Worm (Caenorhabditis elegans) whole organism, late embryonic: ENCODE data around the gene ifa-1.
A peak's percentile ranks its signal among the peaks of the same experiment; 100 is the strongest.

Source experiments
- C08G9.2 ChIP-seq: sonication (generic microtip); optimal IDR thresholded peaks from 2 replicates; lab custom pipeline; 2016; ENCODE audit warnings: mild to moderate bottlenecking, missing genetic modification characterization, moderate library complexity, missing compliant biosample characterization
- C38D4.7 ChIP-seq: fragments of 200-800 bp; sonication (Bioruptor generic); optimal IDR thresholded peaks from 2 replicates; lab custom pipeline; 2018; ENCODE audit warnings: mild to moderate bottlenecking, missing genetic modification characterization, moderate library complexity, missing compliant biosample characterization
- K02D7.2 ChIP-seq: sonication (generic microtip); optimal IDR thresholded peaks from 2 replicates; lab custom pipeline; 2017; ENCODE audit warnings: mild to moderate bottlenecking, missing genetic modification characterization, missing compliant biosample characterization
- T23F11.4 ChIP-seq: fragments of 200-800 bp; sonication (Bioruptor generic); optimal IDR thresholded peaks from 2 replicates; lab custom pipeline; 2018; ENCODE audit warnings: mild to moderate bottlenecking, missing genetic modification characterization, missing compliant biosample characterization
- Y22D7AL.16 ChIP-seq: sonication (generic microtip); optimal IDR thresholded peaks from 2 replicates; lab custom pipeline; 2016; ENCODE audit warnings: missing genetic modification characterization, missing compliant biosample characterization
- ama-1 ChIP-seq: fragments of 150-350 bp; optimal IDR thresholded peaks from 2 replicates; lab custom pipeline; 2014
- ceh-14 ChIP-seq: sonication (generic microtip); optimal IDR thresholded peaks from 2 replicates; lab custom pipeline; 2016; ENCODE audit warnings: missing genotype, missing genetic modification characterization, missing compliant biosample characterization
- ceh-18 ChIP-seq: sonication (generic microtip); optimal IDR thresholded peaks from 2 replicates; lab custom pipeline; 2016; ENCODE audit warnings: missing genetic modification characterization, missing compliant biosample characterization
- ceh-19 ChIP-seq: fragments of 200-800 bp; sonication (Bioruptor generic); optimal IDR thresholded peaks from 2 replicates; lab custom pipeline; 2018; ENCODE audit warnings: mild to moderate bottlenecking, missing genetic modification characterization, missing compliant biosample characterization
- ceh-2 ChIP-seq: sonication (generic microtip); optimal IDR thresholded peaks from 2 replicates; lab custom pipeline; 2016; ENCODE audit warnings: missing genotype, missing genetic modification characterization, missing compliant biosample characterization
- ceh-24 ChIP-seq: sonication (generic microtip); optimal IDR thresholded peaks from 2 replicates; lab custom pipeline; 2016; ENCODE audit warnings: mild to moderate bottlenecking, missing genetic modification characterization, missing compliant biosample characterization
- ceh-34 ChIP-seq: sonication (generic microtip); optimal IDR thresholded peaks from 2 replicates; lab custom pipeline; 2016; ENCODE audit warnings: mild to moderate bottlenecking, missing genetic modification characterization, missing compliant biosample characterization
- ceh-48 ChIP-seq: sonication (generic microtip); optimal IDR thresholded peaks from 2 replicates; lab custom pipeline; 2016; ENCODE audit warnings: missing genetic modification characterization, inconsistent platforms, missing compliant biosample characterization
- dve-1 ChIP-seq: sonication (generic microtip); optimal IDR thresholded peaks from 2 replicates; lab custom pipeline; 2017; ENCODE audit warnings: antibody characterized with exemption, mild to moderate bottlenecking, missing genetic modification characterization, missing compliant biosample characterization
- elt-2 ChIP-seq: sonication (generic microtip); optimal IDR thresholded peaks from 2 replicates; lab custom pipeline; 2016; ENCODE audit warnings: missing genetic modification reagents, missing genetic modification characterization, missing compliant biosample characterization
- elt-4 ChIP-seq: sonication (generic microtip); optimal IDR thresholded peaks from 2 replicates; lab custom pipeline; 2016; ENCODE audit warnings: missing genetic modification characterization, missing compliant biosample characterization
- ets-4 ChIP-seq: sonication (generic microtip); optimal IDR thresholded peaks from 2 replicates; lab custom pipeline; 2016; ENCODE audit warnings: missing genetic modification characterization, missing compliant biosample characterization
- eyg-1 ChIP-seq: sonication (generic microtip); optimal IDR thresholded peaks from 2 replicates; lab custom pipeline; 2016; ENCODE audit warnings: missing genotype, missing genetic modification characterization, missing compliant biosample characterization
- fax-1 ChIP-seq: sonication (generic microtip); optimal IDR thresholded peaks from 2 replicates; lab custom pipeline; 2016; ENCODE audit warnings: missing genotype, missing genetic modification characterization, missing compliant biosample characterization
- fkh-10 ChIP-seq: fragments of 150-350 bp; optimal IDR thresholded peaks from 2 replicates; lab custom pipeline; 2014; ENCODE audit warnings: missing biosample characterization, missing genetic modification reagents, missing genetic modification characterization
- hlh-13 ChIP-seq: fragments of 200-800 bp; sonication (Bioruptor generic); optimal IDR thresholded peaks from 2 replicates; lab custom pipeline; 2018; ENCODE audit warnings: mild to moderate bottlenecking, missing genetic modification characterization, missing compliant biosample characterization
- hlh-15 ChIP-seq: sonication (generic microtip); optimal IDR thresholded peaks from 2 replicates; lab custom pipeline; 2016; ENCODE audit warnings: missing genetic modification characterization, missing compliant biosample characterization
- hlh-30 ChIP-seq: sonication (generic microtip); optimal IDR thresholded peaks from 2 replicates; lab custom pipeline; 2017; ENCODE audit warnings: antibody characterized with exemption, missing genetic modification characterization, missing compliant biosample characterization; ENCODE audit not compliant: insufficient read depth
- hlh-6 ChIP-seq: sonication (generic microtip); optimal IDR thresholded peaks from 2 replicates; lab custom pipeline; 2016; ENCODE audit warnings: missing genotype, missing genetic modification characterization, missing compliant biosample characterization
- lim-6 ChIP-seq: sonication (generic microtip); optimal IDR thresholded peaks from 2 replicates; lab custom pipeline; 2016; ENCODE audit warnings: missing genetic modification characterization, missing compliant biosample characterization
- madf-2 ChIP-seq: sonication (generic microtip); optimal IDR thresholded peaks from 2 replicates; lab custom pipeline; 2017; ENCODE audit warnings: missing genetic modification characterization, missing compliant biosample characterization
- mec-3 ChIP-seq: sonication (generic microtip); optimal IDR thresholded peaks from 2 replicates; lab custom pipeline; 2016; ENCODE audit warnings: borderline replicate concordance, missing genetic modification characterization, missing compliant biosample characterization
- nhr-232 ChIP-seq: sonication (generic microtip); optimal IDR thresholded peaks from 2 replicates; lab custom pipeline; 2016; ENCODE audit warnings: missing genetic modification characterization, missing compliant biosample characterization
- npax-4 ChIP-seq: sonication (generic microtip); optimal IDR thresholded peaks from 2 replicates; lab custom pipeline; 2016; ENCODE audit warnings: missing genetic modification characterization, missing compliant biosample characterization
- pag-3 ChIP-seq: sonication (generic microtip); optimal IDR thresholded peaks from 2 replicates; lab custom pipeline; 2016; ENCODE audit warnings: missing compliant biosample characterization, missing genetic modification characterization, borderline replicate concordance
- pax-1 ChIP-seq: fragments of 150-350 bp; optimal IDR thresholded peaks from 2 replicates; lab custom pipeline; 2014; ENCODE audit warnings: missing biosample characterization, missing genetic modification characterization
- pha-2 ChIP-seq: sonication (generic microtip); optimal IDR thresholded peaks from 2 replicates; lab custom pipeline; 2017; ENCODE audit warnings: mild to moderate bottlenecking, missing genetic modification characterization, missing compliant biosample characterization
- pha-4 ChIP-seq: fragments of 150-350 bp; optimal IDR thresholded peaks from 2 replicates; lab custom pipeline; 2018; ENCODE audit warnings: missing biosample characterization, missing genetic modification reagents, missing genetic modification characterization
- pros-1 ChIP-seq: fragments of 150-350 bp; optimal IDR thresholded peaks from 2 replicates; lab custom pipeline; 2014; ENCODE audit warnings: missing biosample characterization, missing genetic modification reagents, missing genetic modification characterization
- rnt-1 ChIP-seq: sonication (generic microtip); optimal IDR thresholded peaks from 2 replicates; lab custom pipeline; 2016; ENCODE audit warnings: missing genetic modification characterization, missing compliant biosample characterization
- sdc-2 ChIP-seq: sonication (generic microtip); optimal IDR thresholded peaks from 2 replicates; lab custom pipeline; 2016; ENCODE audit warnings: missing genotype, missing genetic modification characterization, missing compliant biosample characterization
- tbx-2 ChIP-seq: sonication (generic microtip); optimal IDR thresholded peaks from 2 replicates; lab custom pipeline; 2016; ENCODE audit warnings: missing genetic modification characterization, missing compliant biosample characterization
- unc-55 ChIP-seq: sonication (generic microtip); optimal IDR thresholded peaks from 2 replicates; lab custom pipeline; 2017; ENCODE audit warnings: missing biosample characterization, missing genetic modification reagents, missing genetic modification characterization

The ifa-1 gene

ce11 chrX:11305773-11306172, 34.8 kb downstream of the ifa-1 start, which contains the start of gene F08G12.1:
Gene F08G12.1, minus strand, starts transcription at chrX:11305873.
- no peak for TF ChIP-seq dve-1 (tag; lab: Kevin White, UChicago)
- TF ChIP-seq ceh-14 (tag; lab: Kevin White, UChicago): no peak
- TF ChIP-seq ceh-24: no peak
- TF ChIP-seq elt-4 (tag; lab: Kevin White, UChicago): no peak
- TF ChIP-seq ceh-48: no peak
- no peak for TF ChIP-seq nhr-232
- no peak for TF ChIP-seq hlh-6 (tag; lab: Kevin White, UChicago)
- TF ChIP-seq Y22D7AL.16 (tag; lab: Kevin White, UChicago): no peak
- no peak for TF ChIP-seq rnt-1
- no peak for TF ChIP-seq ceh-19 (GFP tag; lab: Kevin White, UChicago)
- TF ChIP-seq T23F11.4: no peak
- no peak for TF ChIP-seq madf-2 (tag; lab: Kevin White, UChicago)
- no peak for TF ChIP-seq eyg-1 (tag; lab: Kevin White, UChicago)

ce11 chrX:11307056-11307455, 36.1 kb downstream of the ifa-1 start, which contains the start of gene vhl-1:
Gene vhl-1, plus strand, starts transcription at chrX:11307356.
- no peak for TF ChIP-seq ceh-2 (tag; lab: Kevin White, UChicago)
- no peak for TF ChIP-seq lim-6 (tag; lab: Kevin White, UChicago)
- TF ChIP-seq hlh-15 (tag; lab: Kevin White, UChicago): no peak
- no peak for TF ChIP-seq fkh-10 (GFP tag; lab: Kevin White, UChicago)
- no peak for TF ChIP-seq ceh-14 (tag; lab: Kevin White, UChicago)
- no peak for TF ChIP-seq pag-3 (tag; lab: Kevin White, UChicago)
- TF ChIP-seq ceh-18: no peak
- no peak for TF ChIP-seq C38D4.7 (GFP tag; lab: Kevin White, UChicago)
- no peak for TF ChIP-seq tbx-2
- TF ChIP-seq pha-2 (tag; lab: Kevin White, UChicago): no peak
- TF ChIP-seq rnt-1: no peak
- TF ChIP-seq sdc-2 (tag; lab: Kevin White, UChicago): no peak
- TF ChIP-seq mec-3: no peak
- no peak for TF ChIP-seq hlh-13
- TF ChIP-seq pax-1 (tag; lab: Kevin White, UChicago): no peak
- no peak for TF ChIP-seq ets-4

ce11 chrX:11310285-11310838, 39.4 kb downstream of the ifa-1 start, which contains the start of gene F08G12.5:
Gene F08G12.5, minus strand, starts transcription at chrX:11310285.
- TF ChIP-seq pros-1 (tag; lab: Kevin White, UChicago) (no peak), ceh-34 (tag; lab: Kevin White, UChicago) (no peak), elt-2 (tag; lab: Kevin White, UChicago) (peak; percentile 1), hlh-30 (no peak), npax-4 (tag; lab: Kevin White, UChicago) (no peak), pag-3 (tag; lab: Kevin White, UChicago) (no peak)

ce11 chrX:11315392-11315791, 44.4 kb downstream of the ifa-1 start, which contains the start of gene F08G12.11:
Gene F08G12.11, minus strand, starts transcription at chrX:11315572.
- TF ChIP-seq unc-55 (GFP tag; lab: Kevin White, UChicago) (no peak), ama-1 (lab: Kevin White, UChicago) (no peak), fax-1 (no peak), pha-4 (tag; lab: Kevin White, UChicago) (no peak), K02D7.2 (no peak), ceh-34 (tag; lab: Kevin White, UChicago) (no peak), pax-1 (tag; lab: Kevin White, UChicago) (no peak), C08G9.2 (tag; lab: Kevin White, UChicago) (no peak)
- TF ChIP-seq, all 69 proteins: peak for 0
